Fruit fly (Drosophila melanogaster): Measurements from ENCODE around the gene CG42835.

dm6 chr3R:17379051-17379450 is 41.4 kb upstream of the CG42835 start:
- TF ChIP-seq psq (optimal IDR thresholded peaks at IDR 0.05) (no peak), h (optimal IDR thresholded peaks at IDR 0.05) (no peak), ttk (optimal IDR thresholded peaks at IDR 0.05) (no peak), Sin3A (optimal IDR thresholded peaks at IDR 0.05) (no peak), insv (optimal IDR thresholded peaks at IDR 0.05) (no peak), Myc (optimal IDR thresholded peaks at IDR 0.05) (no peak)
